Worm (Caenorhabditis elegans) whole organism, L3 larva: ENCODE data around the gene B0454.6.

Experiments
- R02D3.7 ChIP-seq: fragments of 150-350 bp; optimal IDR thresholded peaks from 2 replicates; lab custom pipeline; 2014; ENCODE audit warnings: missing biosample characterization, missing genetic modification characterization
- aly-2 ChIP-seq: fragments of 150-350 bp; optimal IDR thresholded peaks from 2 replicates; lab custom pipeline; 2014; ENCODE audit warnings: missing biosample characterization, missing genetic modification characterization
- ceh-28 ChIP-seq: fragments of 150-350 bp; optimal IDR thresholded peaks from 2 replicates; lab custom pipeline; 2014; ENCODE audit warnings: missing biosample characterization, missing genetic modification reagents, missing genetic modification characterization
- ceh-82 ChIP-seq: fragments of 150-350 bp; optimal IDR thresholded peaks from 2 replicates; lab custom pipeline; 2014; ENCODE audit warnings: missing biosample characterization, missing genetic modification characterization
- ceh-9 ChIP-seq: sonication (generic microtip); optimal IDR thresholded peaks from 2 replicates; lab custom pipeline; 2018; ENCODE audit warnings: missing biosample characterization, missing genetic modification characterization
- daf-12 ChIP-seq: fragments of 150-350 bp; optimal IDR thresholded peaks from 2 replicates; lab custom pipeline; 2014; ENCODE audit warnings: missing biosample characterization, missing genetic modification reagents, missing genetic modification characterization
- egl-27 ChIP-seq: sonication (generic microtip); optimal IDR thresholded peaks from 4 replicates; lab custom pipeline; 2017; ENCODE audit warnings: missing biosample characterization, missing genetic modification reagents, missing genetic modification characterization
- egl-5 ChIP-seq: fragments of 150-350 bp; optimal IDR thresholded peaks from 2 replicates; lab custom pipeline; 2017; ENCODE audit warnings: missing biosample characterization, missing genetic modification reagents, missing genetic modification characterization, inconsistent platforms
- elt-1 ChIP-seq: fragments of 150-350 bp; optimal IDR thresholded peaks from 2 replicates; lab custom pipeline; 2014; ENCODE audit warnings: missing biosample characterization, missing genetic modification characterization
- elt-2 ChIP-seq: sonication (generic microtip); optimal IDR thresholded peaks from 2 replicates; lab custom pipeline; 2016; ENCODE audit warnings: missing genetic modification reagents, mild to moderate bottlenecking, missing genetic modification characterization, missing compliant biosample characterization
- elt-3 ChIP-seq, 3 experiments: fragments of 150-350 bp in 1 of 3; sonication (generic microtip) in 2 of 3; optimal IDR thresholded peaks; 2 replicates in 2 of 3; 4 replicates in 1 of 3; lab custom pipeline; 2014 to 2017; ENCODE audit warnings: missing biosample characterization in 3 of 3, missing genetic modification characterization in 3 of 3
- eor-1 ChIP-seq, 2 experiments: fragments of 150-350 bp; optimal IDR thresholded peaks; 2 replicates each; lab custom pipeline; 2014 to 2018; ENCODE audit warnings: missing biosample characterization in 2 of 2, missing genetic modification characterization in 2 of 2
- fos-1 ChIP-seq: fragments of 150-350 bp; optimal IDR thresholded peaks from 2 replicates; lab custom pipeline; 2014; ENCODE audit warnings: missing biosample characterization, missing genetic modification characterization
- hmg-11 ChIP-seq: sonication (generic microtip); optimal IDR thresholded peaks from 2 replicates; lab custom pipeline; 2016; ENCODE audit warnings: missing genetic modification characterization, missing compliant biosample characterization
- lin-39 ChIP-seq: fragments of 150-350 bp; optimal IDR thresholded peaks from 2 replicates; lab custom pipeline; 2018; ENCODE audit warnings: missing biosample characterization, missing genetic modification reagents, missing genetic modification characterization
- lsy-12 ChIP-seq: sonication (generic microtip); optimal IDR thresholded peaks from 2 replicates; lab custom pipeline; 2016; ENCODE audit warnings: mild to moderate bottlenecking, missing genetic modification characterization, missing compliant biosample characterization
- mdl-1 ChIP-seq: fragments of 150-350 bp; optimal IDR thresholded peaks from 2 replicates; lab custom pipeline; 2014; ENCODE audit warnings: missing biosample characterization, missing genetic modification characterization
- nfya-1 ChIP-seq: sonication (generic microtip); optimal IDR thresholded peaks from 2 replicates; lab custom pipeline; 2017; ENCODE audit warnings: missing genetic modification characterization, mild to moderate bottlenecking, missing compliant biosample characterization, antibody characterized with exemption, moderate library complexity; ENCODE audit not compliant: insufficient read depth
- nhr-12 ChIP-seq: fragments of 150-350 bp; optimal IDR thresholded peaks from 2 replicates; lab custom pipeline; 2014; ENCODE audit warnings: missing biosample characterization, missing genetic modification characterization
- nhr-23 ChIP-seq: fragments of 150-350 bp; optimal IDR thresholded peaks from 2 replicates; lab custom pipeline; 2014; ENCODE audit warnings: missing biosample characterization, missing genetic modification reagents, missing genetic modification characterization
- nhr-25 ChIP-seq: sonication (generic microtip); optimal IDR thresholded peaks from 2 replicates; lab custom pipeline; 2017; ENCODE audit warnings: missing biosample characterization, missing genetic modification characterization
- nhr-28 ChIP-seq: fragments of 150-350 bp; optimal IDR thresholded peaks from 2 replicates; lab custom pipeline; 2014; ENCODE audit warnings: missing biosample characterization, missing genetic modification characterization
- nhr-43 ChIP-seq: sonication (generic microtip); optimal IDR thresholded peaks from 2 replicates; lab custom pipeline; 2016; ENCODE audit warnings: mild to moderate bottlenecking, missing genetic modification characterization, missing compliant biosample characterization; ENCODE audit not compliant: poor library complexity, severe bottlenecking
- nhr-67 ChIP-seq: fragments of 150-350 bp; optimal IDR thresholded peaks from 2 replicates; lab custom pipeline; 2014; ENCODE audit warnings: missing biosample characterization, missing genetic modification characterization
- pha-4 ChIP-seq: fragments of 150-350 bp; optimal IDR thresholded peaks from 2 replicates; lab custom pipeline; 2014; ENCODE audit warnings: missing biosample characterization, missing genetic modification reagents, missing genetic modification characterization
- sea-2 ChIP-seq: fragments of 150-350 bp; sonication (generic microtip); optimal IDR thresholded peaks from 4 replicates; lab custom pipeline; 2014; ENCODE audit warnings: missing biosample characterization, missing genetic modification reagents, missing genetic modification characterization
- skn-1 ChIP-seq: fragments of 150-350 bp; optimal IDR thresholded peaks from 2 replicates; lab custom pipeline; 2014; ENCODE audit warnings: missing biosample characterization, missing genetic modification characterization
- snpc-4 ChIP-seq: fragments of 150-350 bp; optimal IDR thresholded peaks from 2 replicates; lab custom pipeline; 2014; ENCODE audit warnings: missing biosample characterization, missing genetic modification characterization
- tbx-2 ChIP-seq: sonication (generic microtip); optimal IDR thresholded peaks from 2 replicates; lab custom pipeline; 2016; ENCODE audit warnings: mild to moderate bottlenecking, missing genetic modification characterization, missing compliant biosample characterization
- unc-62 ChIP-seq: fragments of 150-350 bp; sonication (generic microtip); optimal IDR thresholded peaks from 4 replicates; lab custom pipeline; 2014; ENCODE audit warnings: missing biosample characterization, missing genetic modification reagents, missing genetic modification characterization
- zag-1 ChIP-seq: fragments of 150-350 bp; optimal IDR thresholded peaks from 2 replicates; lab custom pipeline; 2014; ENCODE audit warnings: missing biosample characterization, missing genetic modification characterization
- ztf-11 ChIP-seq: fragments of 150-350 bp; optimal IDR thresholded peaks from 2 replicates; lab custom pipeline; 2014; ENCODE audit warnings: missing biosample characterization, missing genetic modification characterization
- ztf-4 ChIP-seq: fragments of 150-350 bp; optimal IDR thresholded peaks from 2 replicates; lab custom pipeline; 2014; ENCODE audit warnings: missing biosample characterization, missing genetic modification characterization

B0454.6 gene

DNA sequence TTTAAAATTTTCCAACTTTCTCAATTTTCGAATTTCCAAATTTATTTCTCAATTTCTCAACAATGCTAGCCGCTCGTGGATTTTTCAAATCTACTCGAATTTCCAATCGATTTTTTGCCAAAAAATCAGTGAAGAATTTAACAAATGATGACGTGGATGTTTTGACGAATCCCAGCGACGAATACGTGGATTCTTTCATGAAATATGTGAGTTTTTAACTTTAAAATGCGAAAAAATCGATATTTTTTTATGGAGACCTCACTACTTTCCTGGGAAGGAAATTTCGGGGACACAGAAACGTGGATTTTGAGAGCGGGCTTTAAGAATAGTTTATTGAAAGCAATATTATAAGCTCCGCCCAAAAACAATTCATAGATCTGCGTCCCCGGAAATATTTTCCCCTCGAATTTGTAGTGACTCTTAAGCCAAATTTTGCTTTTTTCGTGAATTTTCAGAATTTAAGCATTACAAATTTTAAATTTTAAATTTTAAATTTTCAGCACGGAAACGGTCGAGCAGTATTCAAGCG, 41.0 kb upstream of the B0454.6 start, which contains the start of gene K08A2.2:
Gene K08A2.2, plus strand, starts transcription at position 51 of the 529 bp plus-strand sequence.
- TF ChIP-seq lsy-12 (tag; lab: Kevin White, UChicago) (no peak), lin-39 (tag; lab: Kevin White, UChicago) (no peak), nhr-23 (tag; lab: Kevin White, UChicago) (no peak), snpc-4 (tag; lab: Kevin White, UChicago) (no peak), R02D3.7 (tag; lab: Kevin White, UChicago) (no peak), elt-2 (tag; lab: Kevin White, UChicago) (no peak), nfya-1 (tag; lab: Kevin White, UChicago) (no peak), nhr-43 (no peak), ztf-4 (tag; lab: Kevin White, UChicago) (no peak), daf-12 (no peak), egl-27 (no peak), eor-1 (tag; optimal IDR thresholded peaks at IDR 0.05; lab: Kevin White, UChicago) (no peak), zag-1 (no peak), ceh-82 (tag; lab: Kevin White, UChicago) (no peak), nhr-12 (tag; lab: Kevin White, UChicago) (no peak), mdl-1 (tag; lab: Kevin White, UChicago) (no peak), pha-4 (no peak), egl-5 (tag; lab: Kevin White, UChicago) (no peak), aly-2 (tag; lab: Kevin White, UChicago) (no peak)

DNA sequence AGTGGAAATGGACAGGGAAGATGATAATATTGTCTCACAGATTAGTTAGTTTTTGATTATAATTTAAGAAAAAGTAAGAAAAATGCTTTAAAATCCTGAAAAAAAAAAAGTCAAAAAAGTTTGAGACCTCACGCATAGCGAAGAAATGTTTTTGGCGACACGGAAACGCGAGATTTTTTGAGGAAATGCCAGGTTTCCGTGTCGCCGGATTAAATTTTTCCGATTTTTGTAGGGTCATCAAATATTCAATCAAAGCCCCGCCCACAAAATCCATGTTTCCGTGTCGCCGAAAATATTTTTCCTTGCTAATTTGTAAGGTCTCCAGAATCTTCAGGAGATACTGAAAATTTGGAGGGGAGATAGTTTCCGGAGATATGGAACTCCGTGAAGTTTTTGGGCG, 40.3 kb upstream of the B0454.6 start:
- TF ChIP-seq egl-5 (tag; lab: Kevin White, UChicago) (no peak), nhr-23 (tag; lab: Kevin White, UChicago) (no peak), nhr-67 (no peak), elt-2 (tag; lab: Kevin White, UChicago) (no peak), nhr-43 (no peak), ztf-4 (tag; lab: Kevin White, UChicago) (no peak)

- TF ChIP-seq elt-1 (tag; lab: Kevin White, UChicago) (peak; percentile 7), nhr-28 (tag; lab: Kevin White, UChicago) (no peak), nhr-25 (tag; lab: Kevin White, UChicago) (peak; percentile 6)
Measured at ce11 chrII:2994590-2995392, 37.8 kb upstream of the B0454.6 start.

DNA sequence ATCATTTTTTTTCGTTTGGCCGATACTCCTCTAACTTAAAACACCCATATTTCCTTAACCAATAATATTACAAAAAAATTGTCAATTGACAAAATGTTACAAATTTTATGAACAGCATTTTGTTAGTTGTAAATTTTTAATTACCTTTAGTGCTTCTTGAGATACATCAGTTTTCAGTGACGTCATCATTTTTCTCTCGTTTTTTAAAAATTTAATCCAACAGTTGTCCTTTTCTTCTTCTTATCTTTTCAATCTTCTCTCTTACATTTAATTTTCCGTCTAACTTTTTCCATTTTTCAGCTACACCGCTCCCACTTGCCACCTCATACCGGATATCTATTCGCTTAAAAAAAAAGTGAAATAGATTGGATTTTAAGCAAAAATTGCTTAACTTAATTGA, 35.9 kb upstream of the B0454.6 start, which contains the start of gene lido-8:
Gene lido-8, plus strand, starts transcription at position 301 of the 400 bp plus-strand sequence.
- no peak for TF ChIP-seq pha-4
- no peak for TF ChIP-seq sea-2 (GFP tag; lab: Kevin White, UChicago)
- no peak for TF ChIP-seq ceh-9 (tag; lab: Kevin White, UChicago)
- no peak for TF ChIP-seq snpc-4 (tag; lab: Kevin White, UChicago)
- no peak for TF ChIP-seq ceh-28 (tag; lab: Kevin White, UChicago)
- TF ChIP-seq unc-62 (GFP tag; lab: Kevin White, UChicago), result no peak
- no peak for TF ChIP-seq egl-5 (tag; lab: Kevin White, UChicago)
- TF ChIP-seq nhr-25 (tag; lab: Kevin White, UChicago), result no peak
- TF ChIP-seq tbx-2, result no peak
- no peak for TF ChIP-seq mdl-1 (tag; lab: Kevin White, UChicago)
- TF ChIP-seq nhr-12 (tag; lab: Kevin White, UChicago), result no peak
- no peak for TF ChIP-seq eor-1 (tag; optimal IDR thresholded peaks at IDR 0.05; lab: Kevin White, UChicago)
- TF ChIP-seq skn-1 (tag; lab: Kevin White, UChicago), result no peak
- no peak for TF ChIP-seq nhr-28 (tag; lab: Kevin White, UChicago)
- no peak for TF ChIP-seq fos-1 (tag; lab: Kevin White, UChicago)
- TF ChIP-seq aly-2 (tag; lab: Kevin White, UChicago), result no peak
- TF ChIP-seq ztf-11 (tag; lab: Kevin White, UChicago), result no peak
- TF ChIP-seq elt-3 (tag; optimal IDR thresholded peaks at IDR 0.05; lab: Kevin White, UChicago), result no peak
- no peak for TF ChIP-seq hmg-11 (tag; lab: Kevin White, UChicago)
